Worm (Caenorhabditis elegans) whole organism, L3 larva: ENCODE data around the gene algn-3.

Experiments used
- R02D3.7 ChIP-seq: fragments of 150-350 bp; optimal IDR thresholded peaks from 2 replicates; lab custom pipeline; 2014; ENCODE audit warnings: missing biosample characterization, missing genetic modification characterization
- ama-1 ChIP-seq: fragments of 150-350 bp; optimal IDR thresholded peaks from 2 replicates; lab custom pipeline; 2018
- ceh-9 ChIP-seq: sonication (generic microtip); optimal IDR thresholded peaks from 2 replicates; lab custom pipeline; 2018; ENCODE audit warnings: missing biosample characterization, missing genetic modification characterization
- elt-2 ChIP-seq: sonication (generic microtip); optimal IDR thresholded peaks from 2 replicates; lab custom pipeline; 2016; ENCODE audit warnings: missing genetic modification reagents, mild to moderate bottlenecking, missing genetic modification characterization, missing compliant biosample characterization
- elt-3 ChIP-seq, 3 experiments: fragments of 150-350 bp in 1 of 3; sonication (generic microtip) in 2 of 3; optimal IDR thresholded peaks; 2 replicates in 2 of 3; 4 replicates in 1 of 3; lab custom pipeline; 2014 to 2017; ENCODE audit warnings: missing biosample characterization in 3 of 3, missing genetic modification characterization in 3 of 3
- eor-1 ChIP-seq, 2 experiments: fragments of 150-350 bp; optimal IDR thresholded peaks; 2 replicates each; lab custom pipeline; 2014 to 2018; ENCODE audit warnings: missing biosample characterization in 2 of 2, missing genetic modification characterization in 2 of 2
- nfya-1 ChIP-seq: sonication (generic microtip); optimal IDR thresholded peaks from 2 replicates; lab custom pipeline; 2017; ENCODE audit warnings: missing genetic modification characterization, mild to moderate bottlenecking, missing compliant biosample characterization, antibody characterized with exemption, moderate library complexity; ENCODE audit not compliant: insufficient read depth
- nhr-237 ChIP-seq: fragments of 150-350 bp; optimal IDR thresholded peaks from 2 replicates; lab custom pipeline; 2014; ENCODE audit warnings: missing biosample characterization, missing genetic modification characterization
- pqm-1 ChIP-seq: fragments of 150-350 bp; optimal IDR thresholded peaks from 2 replicates; lab custom pipeline; 2017; ENCODE audit warnings: missing biosample characterization, missing genetic modification characterization, inconsistent platforms
- snpc-4 ChIP-seq: fragments of 150-350 bp; optimal IDR thresholded peaks from 2 replicates; lab custom pipeline; 2014; ENCODE audit warnings: missing biosample characterization, missing genetic modification characterization

DNA sequence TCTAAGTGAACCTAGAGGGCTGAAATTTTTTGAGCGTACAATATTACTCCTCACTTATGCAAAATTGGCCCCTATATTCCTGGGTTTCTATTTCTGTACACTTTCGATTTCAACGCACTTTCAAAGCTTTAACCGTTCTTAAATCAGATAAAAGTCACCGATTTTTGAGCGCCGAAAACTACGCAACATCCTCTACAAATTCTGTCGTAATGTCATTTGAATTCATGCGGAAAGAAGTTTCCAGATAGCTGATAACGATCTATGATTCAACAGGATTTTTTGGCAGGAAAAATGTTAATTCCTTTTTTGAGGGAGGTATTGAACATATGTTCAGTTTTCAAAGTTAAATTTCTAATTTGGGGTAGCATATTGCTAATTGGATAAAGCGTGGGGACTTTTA lies 19.8 kb downstream of the algn-3 start:
- no peak for TF ChIP-seq eor-1 (tag; optimal IDR thresholded peaks at IDR 0.05; lab: Kevin White, UChicago)
- TF ChIP-seq ceh-9 (tag; lab: Kevin White, UChicago), result no peak
- TF ChIP-seq R02D3.7, result no peak
- no peak for TF ChIP-seq ama-1 (lab: Kevin White, UChicago)
- no peak for TF ChIP-seq elt-3 (tag; optimal IDR thresholded peaks at IDR 0.05; lab: Kevin White, UChicago)
- no peak for TF ChIP-seq snpc-4 (tag; lab: Kevin White, UChicago)
- no peak for TF ChIP-seq nhr-237 (tag; lab: Kevin White, UChicago)
- TF ChIP-seq pqm-1 (tag; lab: Kevin White, UChicago), result no peak
- TF ChIP-seq nfya-1, result no peak
- TF ChIP-seq elt-2 (tag; lab: Kevin White, UChicago), result no peak
